Worm (Caenorhabditis elegans): ENCODE results near the gene ZK1248.5.
A peak's percentile ranks its signal among the peaks of the same experiment; 100 is the strongest.

The ZK1248.5 gene

ce11 chrII:5844694-5845129, 34.4 kb downstream of the ZK1248.5 start (continued):
- TF ChIP-seq ztf-1 (GFP tag; conservative IDR thresholded peaks at IDR 0.05) (0 out of 2 replicates have a peak, but pooled peaks have one; percentile 81), nhr-6 (tag; optimal IDR thresholded peaks at IDR 0.05) (peak; percentile 98), Y55F3AM.14 (GFP tag; optimal IDR thresholded peaks at IDR 0.05) (peak; percentile 97), elt-1 (tag; optimal IDR thresholded peaks at IDR 0.05) (peak; percentile 45), nhr-21 (tag; optimal IDR thresholded peaks at IDR 0.05) (peak; percentile 99), snpc-4 (tag; optimal IDR thresholded peaks at IDR 0.05) (peak; percentile 100), ztf-4 (tag; optimal IDR thresholded peaks at IDR 0.05) (peak; percentile 99), nhr-12 (tag; optimal IDR thresholded peaks at IDR 0.05) (peak; percentile 59), unc-55 (GFP tag; optimal IDR thresholded peaks at IDR 0.05) (peak; percentile 99), zag-1 (tag; optimal IDR thresholded peaks at IDR 0.05) (peak; percentile 99), lin-11 (tag; optimal IDR thresholded peaks at IDR 0.05) (peak; percentile 99)

- no peak for TF ChIP-seq fos-1 (tag; optimal IDR thresholded peaks at IDR 0.05)
- no peak for TF ChIP-seq F13H6.1 (tag; optimal IDR thresholded peaks at IDR 0.05)
- no peak for TF ChIP-seq mbf-1 (tag; optimal IDR thresholded peaks at IDR 0.05)
- TF ChIP-seq lin-11 (tag; optimal IDR thresholded peaks at IDR 0.05): no peak
- no peak for TF ChIP-seq sem-4 (tag; optimal IDR thresholded peaks at IDR 0.05)
- TF ChIP-seq mab-5 (tag; optimal IDR thresholded peaks at IDR 0.05): no peak
- no peak for TF ChIP-seq nhr-11 (tag; optimal IDR thresholded peaks at IDR 0.05)
- no peak for TF ChIP-seq mdl-1 (tag; optimal IDR thresholded peaks at IDR 0.05)
- TF ChIP-seq unc-55 (GFP tag; optimal IDR thresholded peaks at IDR 0.05): no peak
- no peak for TF ChIP-seq C34F6.9 (tag; optimal IDR thresholded peaks at IDR 0.05)
- no peak for TF ChIP-seq nhr-25 (tag; optimal IDR thresholded peaks at IDR 0.05)
- TF ChIP-seq ama-1 (optimal IDR thresholded peaks at IDR 0.05): no peak
- TF ChIP-seq elt-3 (tag; optimal IDR thresholded peaks at IDR 0.05): no peak
- TF ChIP-seq gmeb-1 (tag; optimal IDR thresholded peaks at IDR 0.05): no peak
- no peak for TF ChIP-seq R02D3.7 (tag; optimal IDR thresholded peaks at IDR 0.05)
- no peak for TF ChIP-seq unc-39 (tag; optimal IDR thresholded peaks at IDR 0.05)
- no peak for TF ChIP-seq ZK546.5 (tag; optimal IDR thresholded peaks at IDR 0.05)
- TF ChIP-seq nhr-129 (tag; optimal IDR thresholded peaks at IDR 0.05): no peak
- TF ChIP-seq nhr-23 (tag; optimal IDR thresholded peaks at IDR 0.05): no peak
These were observed 35.1 kb downstream of the ZK1248.5 start, which contains the start of the genes ZK1248.17 and H41C03.3 for ce11 chrII:5845441-5845840. Gene ZK1248.17 (minus strand): TSS chrII:5845541. Gene H41C03.3 (plus strand): TSS chrII:5845777.

- no peak for TF ChIP-seq F13H6.1 (tag; optimal IDR thresholded peaks at IDR 0.05)
- no peak for TF ChIP-seq dmd-4 (tag; optimal IDR thresholded peaks at IDR 0.05)
- no peak for TF ChIP-seq nhr-21 (tag; optimal IDR thresholded peaks at IDR 0.05)
- TF ChIP-seq fos-1 (tag; optimal IDR thresholded peaks at IDR 0.05): peak; percentile 25
- no peak for TF ChIP-seq alr-1 (tag; optimal IDR thresholded peaks at IDR 0.05)
- TF ChIP-seq unc-39 (tag; optimal IDR thresholded peaks at IDR 0.05): no peak
These were observed 35.9 kb downstream of the ZK1248.5 start for ce11 chrII:5846181-5846580.

ce11 chrII:5852007-5852406, 41.7 kb downstream of the ZK1248.5 start, which contains the start of gene H41C03.2:
Gene H41C03.2 (minus strand): TSS chrII:5852107.
- TF ChIP-seq ztf-11 (tag; optimal IDR thresholded peaks at IDR 0.05): no peak
- TF ChIP-seq dmd-4 (tag; optimal IDR thresholded peaks at IDR 0.05): no peak

ce11 chrII:5853261-5853660, 42.9 kb downstream of the ZK1248.5 start:
- TF ChIP-seq nhr-21 (tag; optimal IDR thresholded peaks at IDR 0.05) (peak; percentile 60), ama-1 (optimal IDR thresholded peaks at IDR 0.05) (no peak), egl-27 (tag; optimal IDR thresholded peaks at IDR 0.05) (peak; percentile 30), blmp-1 (tag; optimal IDR thresholded peaks at IDR 0.05; ENCODE audit: insufficient read depth) (peak; percentile 28), sem-4 (tag; optimal IDR thresholded peaks at IDR 0.05) (no peak), sma-9 (GFP tag; optimal IDR thresholded peaks at IDR 0.05) (peak; percentile 18), sma-9 (tag; optimal IDR thresholded peaks at IDR 0.05) (no peak), lin-11 (tag; optimal IDR thresholded peaks at IDR 0.05) (no peak), sma-3 (GFP tag; optimal IDR thresholded peaks at IDR 0.05) (peak; percentile 16)

All from whole organism, L2 larva.